Worm (Caenorhabditis elegans) whole organism, L4 larva: ENCODE measurements around the gene C50F4.1.
A peak's percentile ranks its signal among the peaks of the same experiment; 100 is the strongest.

Experiments
- F37D6.2 ChIP-seq: sonication (generic microtip); optimal IDR thresholded peaks from 2 replicates; lab custom pipeline; 2016; ENCODE audit warnings: mild to moderate bottlenecking, missing genetic modification characterization, missing compliant biosample characterization
- ZK546.5 ChIP-seq, 2 experiments: sonication (generic microtip); optimal IDR thresholded peaks; 2 replicates each; lab custom pipeline; 2017; ENCODE audit warnings: missing biosample characterization in 2 of 2, missing genetic modification characterization in 2 of 2
- aha-1 ChIP-seq: fragments of 150-350 bp; peaks from one replicate; lab custom pipeline; 2014; ENCODE audit warnings: missing biosample characterization, missing genetic modification characterization
- arid-1 ChIP-seq: fragments of 200-800 bp; sonication (Bioruptor generic); conservative IDR thresholded peaks from 2 replicates; pipeline ENCODE4 v1.3.6; 2022; ENCODE audit warnings: missing genetic modification reagents, missing genetic modification characterization, missing compliant biosample characterization
- ceh-44 ChIP-seq: fragments of 200-800 bp; sonication (Bioruptor generic); IDR thresholded peaks from 2 replicates; pipeline ENCODE4 v1.3.6; 2022; ENCODE audit warnings: missing genetic modification reagents, missing genetic modification characterization, missing compliant biosample characterization
- ces-1 ChIP-seq: fragments of 150-350 bp; sonication (generic microtip); optimal IDR thresholded peaks from 4 replicates; lab custom pipeline; 2014; ENCODE audit warnings: missing biosample characterization, missing genetic modification reagents, missing genetic modification characterization
- ctbp-1 ChIP-seq: fragments of 200-800 bp; sonication (Bioruptor generic); IDR thresholded peaks from 2 replicates; pipeline ENCODE4 v1.3.6; 2022; ENCODE audit warnings: missing genetic modification reagents, missing genetic modification characterization, missing compliant biosample characterization
- daf-16 ChIP-seq, 3 experiments: sonication (generic microtip); optimal IDR thresholded peaks; 2 replicates each; lab custom pipeline; 2016 to 2017; ENCODE audit warnings: missing genetic modification characterization in 3 of 3, missing genetic modification reagents in 3 of 3, mild to moderate bottlenecking in 2 of 3, missing compliant biosample characterization in 2 of 3, missing biosample characterization in 1 of 3, moderate library complexity in 1 of 3
- dmd-6 ChIP-seq: fragments of 200-800 bp; sonication (Bioruptor generic); IDR thresholded peaks from 2 replicates; pipeline ENCODE4 v1.3.6; 2022; ENCODE audit warnings: missing genetic modification reagents, missing genetic modification characterization, missing compliant biosample characterization
- dpl-1 ChIP-seq: fragments of 150-350 bp; optimal IDR thresholded peaks from 2 replicates; lab custom pipeline; 2014; ENCODE audit warnings: missing biosample characterization, missing genetic modification reagents, missing genetic modification characterization
- dve-1 ChIP-seq: sonication (generic microtip); optimal IDR thresholded peaks from 2 replicates; lab custom pipeline; 2017; ENCODE audit warnings: antibody characterized with exemption, mild to moderate bottlenecking, missing genetic modification characterization, missing compliant biosample characterization; ENCODE audit not compliant: insufficient read depth
- egl-27 ChIP-seq: sonication (generic microtip); optimal IDR thresholded peaks from 3 replicates; lab custom pipeline; 2017; ENCODE audit warnings: missing biosample characterization, missing genetic modification reagents, missing genetic modification characterization
- fkh-10 ChIP-seq: fragments of 150-350 bp; optimal IDR thresholded peaks from 2 replicates; lab custom pipeline; 2014; ENCODE audit warnings: missing biosample characterization, missing genetic modification reagents, missing genetic modification characterization
- hlh-11 ChIP-seq: fragments of 200-800 bp; sonication (Bioruptor generic); optimal IDR thresholded peaks from 2 replicates; lab custom pipeline; 2018; ENCODE audit warnings: mild to moderate bottlenecking, missing genetic modification characterization, missing compliant biosample characterization
- hlh-30 ChIP-seq: sonication (generic microtip); optimal IDR thresholded peaks from 2 replicates; lab custom pipeline; 2017; ENCODE audit warnings: antibody characterized with exemption, mild to moderate bottlenecking, missing genetic modification characterization, missing compliant biosample characterization; ENCODE audit not compliant: insufficient read depth
- lim-7 ChIP-seq: fragments of 200-800 bp; sonication (Bioruptor generic); IDR thresholded peaks from 2 replicates; pipeline ENCODE4 v1.3.6; 2022; ENCODE audit warnings: missing genetic modification characterization, missing compliant biosample characterization
- lin-13 ChIP-seq: fragments of 150-350 bp; optimal IDR thresholded peaks from 2 replicates; lab custom pipeline; 2014; ENCODE audit warnings: missing biosample characterization, missing genetic modification reagents, missing genetic modification characterization
- madf-5 ChIP-seq, 2 experiments: fragments of 200-800 bp; sonication (Bioruptor generic); IDR thresholded peaks; 2 replicates each; pipeline ENCODE4 v1.3.6; 2022; ENCODE audit warnings: missing compliant biosample characterization in 2 of 2, missing genetic modification characterization in 2 of 2
- mxl-3 ChIP-seq: fragments of 200-800 bp; sonication (Bioruptor generic); optimal IDR thresholded peaks from 2 replicates; lab custom pipeline; 2018; ENCODE audit warnings: mild to moderate bottlenecking, missing genetic modification characterization, missing compliant biosample characterization
- nhr-102 ChIP-seq: sonication (generic microtip); optimal IDR thresholded peaks from 2 replicates; lab custom pipeline; 2016; ENCODE audit warnings: mild to moderate bottlenecking, missing genetic modification characterization, moderate library complexity, missing compliant biosample characterization
- nhr-28 ChIP-seq: fragments of 150-350 bp; optimal IDR thresholded peaks from 2 replicates; lab custom pipeline; 2014; ENCODE audit warnings: missing biosample characterization, missing genetic modification characterization
- nhr-6 ChIP-seq: fragments of 150-350 bp; optimal IDR thresholded peaks from 2 replicates; lab custom pipeline; 2014; ENCODE audit warnings: missing biosample characterization, missing genetic modification characterization
- nhr-76 ChIP-seq: fragments of 150-350 bp; optimal IDR thresholded peaks from 2 replicates; lab custom pipeline; 2014; ENCODE audit warnings: missing biosample characterization, missing genetic modification characterization
- nhr-77 ChIP-seq: fragments of 150-350 bp; optimal IDR thresholded peaks from 2 replicates; lab custom pipeline; 2014; ENCODE audit warnings: missing biosample characterization, missing genetic modification characterization
- php-3 ChIP-seq: fragments of 200-800 bp; sonication (Bioruptor generic); IDR thresholded peaks from 2 replicates; pipeline ENCODE4 v1.3.6; 2022; ENCODE audit warnings: missing genetic modification reagents, missing genetic modification characterization, missing compliant biosample characterization
- pqm-1 ChIP-seq: sonication (generic microtip); optimal IDR thresholded peaks from 2 replicates; lab custom pipeline; 2017; ENCODE audit warnings: missing biosample characterization, missing genetic modification characterization
- set-16 ChIP-seq: fragments of 200-800 bp; sonication (Bioruptor generic); IDR thresholded peaks from 2 replicates; pipeline ENCODE4 v1.3.6; 2022; ENCODE audit warnings: missing genetic modification reagents, missing genetic modification characterization, missing compliant biosample characterization
- spr-1 ChIP-seq: sonication (generic microtip); optimal IDR thresholded peaks from 2 replicates; lab custom pipeline; 2016; ENCODE audit warnings: mild to moderate bottlenecking, missing genetic modification characterization, missing compliant biosample characterization
- unc-130 ChIP-seq: sonication (generic microtip); optimal IDR thresholded peaks from 2 replicates; lab custom pipeline; 2016; ENCODE audit warnings: missing genetic modification reagents, missing genetic modification characterization, missing compliant biosample characterization
- unc-62 ChIP-seq, 3 experiments: fragments of 150-350 bp in 1 of 3; sonication (generic microtip); optimal IDR thresholded peaks in 2 of 3; peaks in 1 of 3; 1 replicate in 1 of 3; 2 replicates in 2 of 3; lab custom pipeline; 2014 to 2017; ENCODE audit warnings: missing biosample characterization in 3 of 3, missing genetic modification characterization in 3 of 3, missing genetic modification reagents in 3 of 3, missing genotype in 1 of 3
- zip-2 ChIP-seq: fragments of 150-350 bp; optimal IDR thresholded peaks from 2 replicates; lab custom pipeline; 2014; ENCODE audit warnings: missing biosample characterization, missing genetic modification characterization
- ztf-11 ChIP-seq: fragments of 150-350 bp; optimal IDR thresholded peaks from 2 replicates; lab custom pipeline; 2014; ENCODE audit warnings: missing biosample characterization, missing genetic modification characterization

Gene C50F4.1

ce11 chrV:9526470-9526869 is at the start of gene C50F4.1:
Gene C50F4.1 (plus strand): TSS chrV:9526793.
- TF ChIP-seq unc-130 (no peak), pqm-1 (tag; lab: Kevin White, UChicago) (peak; percentile 91), dmd-6 (GFP tag; lab: Robert Waterston, UW) (peak; percentile 83), mxl-3 (GFP tag; lab: Kevin White, UChicago) (peak; percentile 51), unc-62 (GFP tag; optimal IDR thresholded peaks at IDR 0.05 in 1 of 2; lab: Kevin White, UChicago) (peak in 1 of 2 experiments; percentile 88), unc-62 (tag; optimal IDR thresholded peaks at IDR 0.05; lab: Kevin White, UChicago) (no peak), hlh-30 (tag; lab: Kevin White, UChicago) (peak; percentile 45), hlh-11 (tag; lab: Kevin White, UChicago) (peak; percentile 69), ceh-44 (GFP tag; lab: Robert Waterston, UW) (no peak), nhr-28 (tag; lab: Kevin White, UChicago) (peak; percentile 82), daf-16 (GFP tag; optimal IDR thresholded peaks at IDR 0.05; lab: Kevin White, UChicago) (no peak), daf-16 (tag; optimal IDR thresholded peaks at IDR 0.05; lab: Kevin White, UChicago) (peak; percentile 49), spr-1 (no peak), php-3 (GFP tag; lab: Robert Waterston, UW) (peak; percentile 86), nhr-77 (tag; lab: Kevin White, UChicago) (peak; percentile 51), F37D6.2 (tag; lab: Kevin White, UChicago) (no peak)

DNA sequence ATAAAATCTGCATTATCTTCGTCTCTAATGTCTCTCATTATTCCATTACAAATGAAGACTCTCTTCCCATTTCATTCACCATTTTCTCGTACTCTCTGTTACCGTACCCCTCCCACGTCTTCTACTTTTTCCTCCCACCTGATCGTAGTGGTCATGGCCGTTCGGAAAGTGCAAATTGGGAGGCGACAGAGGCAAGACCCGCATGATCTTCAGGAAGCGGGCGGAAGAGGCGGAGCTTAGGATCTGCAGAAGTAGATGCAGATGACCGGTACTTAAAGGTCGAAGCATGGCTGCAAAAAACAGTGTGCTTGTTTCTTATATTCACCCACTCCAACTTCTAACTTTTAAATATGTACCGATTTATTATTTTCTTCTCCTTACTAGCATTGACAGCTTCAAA is 48.7 kb upstream of the C50F4.1 start, which contains the start of gene nas-3:
TSS of gene nas-3 (plus strand) at position 301 of the 400 bp plus-strand sequence.
- TF ChIP-seq unc-62 (GFP tag; optimal IDR thresholded peaks at IDR 0.05 in 1 of 2; lab: Kevin White, UChicago), result peak in 1 of 2 experiments; percentile 46
- no peak for TF ChIP-seq unc-62 (tag; optimal IDR thresholded peaks at IDR 0.05; lab: Kevin White, UChicago)
- no peak for TF ChIP-seq nhr-102 (tag; lab: Kevin White, UChicago)

- TF ChIP-seq arid-1 (GFP tag; lab: Robert Waterston, UW), result no peak
- TF ChIP-seq dpl-1 (GFP tag; lab: Kevin White, UChicago), result no peak
- TF ChIP-seq F37D6.2 (tag; lab: Kevin White, UChicago), result no peak
- no peak for TF ChIP-seq dve-1 (tag; lab: Kevin White, UChicago)
- peak; percentile 43; the same call in 1 of the 2 replicates for TF ChIP-seq set-16 (GFP tag; lab: Robert Waterston, UW)
- TF ChIP-seq egl-27 (tag; lab: Kevin White, UChicago), result no peak
- no peak for TF ChIP-seq zip-2 (tag; lab: Kevin White, UChicago)
- TF ChIP-seq lim-7, result no peak
- peak; percentile 43 for TF ChIP-seq aha-1 (tag; lab: Kevin White, UChicago)
Observed at ce11 chrV:9480566-9480965, 46.0 kb upstream of the C50F4.1 start, which contains the start of gene K06A4.6. Gene K06A4.6 (minus strand): TSS chrV:9480666.

DNA sequence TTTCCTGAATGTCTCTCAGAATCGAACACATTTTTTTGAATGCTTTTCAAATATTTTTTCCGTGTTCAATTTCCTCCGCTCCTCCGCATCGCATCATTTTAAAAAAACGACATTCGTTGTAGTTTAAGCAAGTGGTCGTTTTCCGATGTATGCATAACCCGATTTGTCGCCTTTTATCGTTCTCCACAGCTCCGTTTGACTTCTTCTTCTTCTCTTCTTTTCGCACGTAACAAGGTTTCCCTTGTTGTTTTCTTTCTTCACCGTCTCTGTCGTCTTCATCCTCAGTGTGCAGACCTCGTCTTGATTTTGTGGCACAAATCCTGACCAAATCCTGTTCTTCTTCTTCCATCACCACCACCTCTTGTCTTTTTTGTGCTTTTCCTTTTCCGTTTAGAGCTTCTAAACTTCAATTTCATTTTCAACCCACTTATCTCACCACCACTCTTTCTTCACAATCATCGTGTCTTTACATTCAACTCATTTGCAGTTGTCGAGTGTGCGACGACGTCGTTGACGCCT is 42.8 kb upstream of the C50F4.1 start, which contains the start of gene K06A4.2:
TSS of gene K06A4.2 (plus strand) at position 469 of the 519 bp plus-strand sequence.
- TF ChIP-seq ces-1 (GFP tag; lab: Kevin White, UChicago), result peak; percentile 62
- TF ChIP-seq lin-13, result no peak
- peak; percentile 93 for TF ChIP-seq fkh-10 (GFP tag; lab: Kevin White, UChicago)
- TF ChIP-seq dve-1 (tag; lab: Kevin White, UChicago), result no peak
- no peak for TF ChIP-seq ztf-11
- TF ChIP-seq ZK546.5 (tag; optimal IDR thresholded peaks at IDR 0.05; lab: Kevin White, UChicago), result no peak
- 0 out of 2 replicates have a peak, but pooled peaks have one; percentile 19 for TF ChIP-seq ctbp-1 (GFP tag; lab: Robert Waterston, UW)
- TF ChIP-seq nhr-76, result no peak

DNA sequence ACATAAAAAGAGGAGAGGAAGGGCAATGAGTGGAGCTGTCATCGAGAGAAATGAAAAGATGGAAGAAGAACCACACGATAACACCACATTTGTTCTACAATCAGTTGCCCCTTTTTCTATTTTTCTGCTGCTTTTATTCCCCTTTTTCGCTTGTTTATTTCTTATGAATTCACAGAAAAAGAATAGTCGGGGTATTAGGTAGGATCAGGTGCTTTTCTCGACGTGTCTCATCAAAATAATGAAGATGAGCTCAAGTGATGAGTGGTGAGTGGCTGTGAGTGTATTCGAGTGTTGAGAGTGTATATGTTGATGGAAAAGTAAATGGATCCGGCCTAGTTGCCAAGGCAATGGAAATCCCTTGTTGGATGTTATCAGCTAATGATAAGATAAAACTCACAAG is 41.1 kb upstream of the C50F4.1 start:
- TF ChIP-seq nhr-6 (tag; lab: Kevin White, UChicago), result no peak
- TF ChIP-seq aha-1 (tag; lab: Kevin White, UChicago), result peak; percentile 67
- TF ChIP-seq madf-5 (GFP tag; IDR thresholded peaks at IDR 0.05; lab: Robert Waterston, UW), result no peak
- TF ChIP-seq, all 104 proteins: peak for 1
